Worm (Caenorhabditis elegans): ENCODE data around the gene srw-120.

- TF ChIP-seq unc-55 (GFP tag; optimal IDR thresholded peaks at IDR 0.05) (no peak), ets-4 (tag; optimal IDR thresholded peaks at IDR 0.05) (no peak), nhr-11 (tag; optimal IDR thresholded peaks at IDR 0.05) (no peak), ama-1 (optimal IDR thresholded peaks at IDR 0.05) (no peak), rnt-1 (tag; optimal IDR thresholded peaks at IDR 0.05) (no peak), pag-3 (tag; optimal IDR thresholded peaks at IDR 0.05; ENCODE audit: borderline replicate concordance) (no peak), hlh-8 (tag; optimal IDR thresholded peaks at IDR 0.05) (no peak), lim-6 (tag; optimal IDR thresholded peaks at IDR 0.05) (no peak)
These were observed 36.3 kb upstream of the srw-120 start, which contains the start of gene irld-38 for ce11 chrV:3032343-3032742.
